Fruit fly (Drosophila melanogaster): ENCODE results near the gene Zip71B.

The Zip71B gene

dm6 chr3L:15013957-15014692 is 22.0 kb downstream of the Zip71B start, which contains the start of gene Reck (continued):
- no peak for TF ChIP-seq bigmax (GFP tag; optimal IDR thresholded peaks at IDR 0.05)
- TF ChIP-seq CG3847 (GFP tag; IDR thresholded peaks at IDR 0.05) = peak; percentile 34; the same call in 1 of the 2 replicates
- TF ChIP-seq CG18476 (GFP tag; optimal IDR thresholded peaks at IDR 0.05) = peak; percentile 88
- peak; percentile 80 for TF ChIP-seq Hr3 (GFP tag; optimal IDR thresholded peaks at IDR 0.05)
- peak; percentile 60 for TF ChIP-seq CG3065 (GFP tag; optimal IDR thresholded peaks at IDR 0.05)
- peak; percentile 26 for TF ChIP-seq CG9797 (GFP tag; optimal IDR thresholded peaks at IDR 0.05)
- peak; percentile 67 for TF ChIP-seq CG13123 (GFP tag; optimal IDR thresholded peaks at IDR 0.05)
- peak; percentile 76 for TF ChIP-seq CG2875 (GFP tag; optimal IDR thresholded peaks at IDR 0.05)
- TF ChIP-seq Ptx1 (GFP tag; IDR thresholded peaks at IDR 0.05) = peak; percentile 68
- peak; percentile 69 for TF ChIP-seq lmd (GFP tag; IDR thresholded peaks at IDR 0.05)
- no peak for TF ChIP-seq her (GFP tag; optimal IDR thresholded peaks at IDR 0.05)
- peak; percentile 76 for TF ChIP-seq CG10654 (GFP tag; optimal IDR thresholded peaks at IDR 0.05)
- TF ChIP-seq run (tag; optimal IDR thresholded peaks at IDR 0.05) = peak; percentile 69
- TF ChIP-seq Hmx (GFP tag; optimal IDR thresholded peaks at IDR 0.05) = no peak
- TF ChIP-seq CG18011 (GFP tag; optimal IDR thresholded peaks at IDR 0.05) = peak; percentile 56
- TF ChIP-seq CG16813 (GFP tag; IDR thresholded peaks at IDR 0.05; ENCODE audit: partially characterized antibody) = no peak
- no peak for TF ChIP-seq Dll (GFP tag; IDR thresholded peaks at IDR 0.05; ENCODE audit: partially characterized antibody)
- TF ChIP-seq CG15514 (GFP tag; optimal IDR thresholded peaks at IDR 0.05) = peak; percentile 76
- peak; percentile 50 for TF ChIP-seq ems (GFP tag; optimal IDR thresholded peaks at IDR 0.05)
- peak; percentile 3 for TF ChIP-seq Atf3 (GFP tag; optimal IDR thresholded peaks at IDR 0.05)
- peak; percentile 75 for TF ChIP-seq CG10366 (GFP tag; IDR thresholded peaks at IDR 0.05)
- TF ChIP-seq CG14014 (GFP tag; IDR thresholded peaks at IDR 0.05) = peak; percentile 86
- TF ChIP-seq CG18764 (GFP tag; optimal IDR thresholded peaks at IDR 0.05) = peak; percentile 82
- peak; percentile 35 for TF ChIP-seq slou (GFP tag; optimal IDR thresholded peaks at IDR 0.05)
- TF ChIP-seq CG6765 (GFP tag; optimal IDR thresholded peaks at IDR 0.05) = peak; percentile 59
- TF ChIP-seq oc (tag; optimal IDR thresholded peaks at IDR 0.05) = peak; percentile 80
- TF ChIP-seq gcm (GFP tag; optimal IDR thresholded peaks at IDR 0.05) = peak; percentile 90
- no peak for TF ChIP-seq Trl (optimal IDR thresholded peaks at IDR 0.05)
- peak; percentile 48 for TF ChIP-seq Trl (GFP tag; optimal IDR thresholded peaks at IDR 0.05)
- TF ChIP-seq CG1647 (GFP tag; optimal IDR thresholded peaks at IDR 0.05) = peak; percentile 25
- peak; percentile 88 for TF ChIP-seq fd96Cb (tag; optimal IDR thresholded peaks at IDR 0.05)
- no peak for TF ChIP-seq disco-r (GFP tag; optimal IDR thresholded peaks at IDR 0.05)
- peak; percentile 60; the same call in 1 of the 2 replicates for TF ChIP-seq cas (GFP tag; IDR thresholded peaks at IDR 0.05)
- TF ChIP-seq jing (GFP tag; optimal IDR thresholded peaks at IDR 0.05) = peak; percentile 28
- TF ChIP-seq dan (GFP tag; IDR thresholded peaks at IDR 0.05) = no peak
- peak; percentile 54 for TF ChIP-seq Fer2 (tag; optimal IDR thresholded peaks at IDR 0.05)
- TF ChIP-seq CG12071 (GFP tag; optimal IDR thresholded peaks at IDR 0.05) = peak; percentile 72
- peak; percentile 55 for TF ChIP-seq CG31224 (GFP tag; IDR thresholded peaks at IDR 0.05)
- TF ChIP-seq Lhr (GFP tag; optimal IDR thresholded peaks at IDR 0.05) = no peak
- no peak for TF ChIP-seq jumu (GFP tag; optimal IDR thresholded peaks at IDR 0.05)
- TF ChIP-seq CG34224 (GFP tag; IDR thresholded peaks at IDR 0.05; ENCODE audit: partially characterized antibody) = no peak
- peak; percentile 32 for TF ChIP-seq CG34376 (GFP tag; optimal IDR thresholded peaks at IDR 0.05)
- peak; percentile 83 for TF ChIP-seq caup (GFP tag; optimal IDR thresholded peaks at IDR 0.05; ENCODE audit: severe bottlenecking)
- TF ChIP-seq slbo (GFP tag; IDR thresholded peaks at IDR 0.05) = peak; percentile 77
- TF ChIP-seq tx (GFP tag; optimal IDR thresholded peaks at IDR 0.05) = peak; percentile 12
- peak; percentile 64 for TF ChIP-seq sob (GFP tag; IDR thresholded peaks at IDR 0.05)
- peak; percentile 71 for TF ChIP-seq Mad (GFP tag; optimal IDR thresholded peaks at IDR 0.05)
- no peak for TF ChIP-seq hkb (optimal IDR thresholded peaks at IDR 0.05)
- TF ChIP-seq hkb (GFP tag; IDR thresholded peaks at IDR 0.05) = peak; percentile 95
- no peak for TF ChIP-seq cad (GFP tag; optimal IDR thresholded peaks at IDR 0.05)
